Worm (Caenorhabditis elegans): Measurements from ENCODE around the gene F07B10.7.

F07B10.7 gene

ce11 chrV:11254980-11255379 lies 5.5 kb downstream of the F07B10.7 start, which contains the start of gene srsx-31:
Gene srsx-31, minus strand, starts transcription at chrV:11255080.
- TF ChIP-seq lir-1 (GFP tag; conservative IDR thresholded peaks at IDR 0.05): no peak
- no peak for TF ChIP-seq hsf-1 (GFP tag; IDR thresholded peaks at IDR 0.05)
- no peak for TF ChIP-seq snpc-3.4 (tag; optimal IDR thresholded peaks at IDR 0.05)
- TF ChIP-seq T07F8.4 (tag; optimal IDR thresholded peaks at IDR 0.05): no peak
- no peak for TF ChIP-seq hmg-1.2 (GFP tag; IDR thresholded peaks at IDR 0.05)
- TF ChIP-seq ztf-28 (GFP tag; IDR thresholded peaks at IDR 0.05): no peak
- TF ChIP-seq xnd-1 (tag; optimal IDR thresholded peaks at IDR 0.05): no peak
- TF ChIP-seq F39B2.1 (GFP tag; IDR thresholded peaks at IDR 0.05): no peak
- TF ChIP-seq nhr-179 (tag; optimal IDR thresholded peaks at IDR 0.05): no peak
- no peak for TF ChIP-seq ceh-91 (GFP tag; IDR thresholded peaks at IDR 0.05)
- TF ChIP-seq F55B11.4 (tag; optimal IDR thresholded peaks at IDR 0.05; ENCODE audit: borderline replicate concordance, insufficient read depth): no peak
- no peak for TF ChIP-seq let-526 (GFP tag; IDR thresholded peaks at IDR 0.05)
- TF ChIP-seq lsl-1 (GFP tag; optimal IDR thresholded peaks at IDR 0.05): no peak
- no peak for TF ChIP-seq F49E8.2 (tag; optimal IDR thresholded peaks at IDR 0.05; ENCODE audit: insufficient read depth)
- no peak for TF ChIP-seq unc-130 (GFP tag; optimal IDR thresholded peaks at IDR 0.05)
- TF ChIP-seq Y53F4B.3 (GFP tag; IDR thresholded peaks at IDR 0.05): no peak

ce11 chrV:11252429-11252828 lies 8.1 kb downstream of the F07B10.7 start, which contains the start of gene srsx-33:
Gene srsx-33, minus strand, starts transcription at chrV:11252529.
- TF ChIP-seq F33H1.4 (GFP tag; IDR thresholded peaks at IDR 0.05) (no peak), unc-130 (GFP tag; optimal IDR thresholded peaks at IDR 0.05) (no peak), attf-5 (GFP tag; optimal IDR thresholded peaks at IDR 0.05) (no peak), F10E7.11 (tag; optimal IDR thresholded peaks at IDR 0.05) (no peak), egrh-3 (GFP tag; IDR thresholded peaks at IDR 0.05) (no peak), gei-17 (GFP tag; optimal IDR thresholded peaks at IDR 0.05) (no peak), lag-1 (GFP tag; IDR thresholded peaks at IDR 0.05) (no peak), B0261.1 (tag; optimal IDR thresholded peaks at IDR 0.05) (no peak), lsy-27 (tag; optimal IDR thresholded peaks at IDR 0.05; ENCODE audit: borderline replicate concordance, insufficient read depth) (no peak), Y56A3A.18 (GFP tag; IDR thresholded peaks at IDR 0.05) (no peak), ccch-3 (GFP tag; optimal IDR thresholded peaks at IDR 0.05) (no peak), fkh-3 (tag; optimal IDR thresholded peaks at IDR 0.05) (no peak), pbrm-1 (GFP tag; IDR thresholded peaks at IDR 0.05) (no peak), snpc-3.4 (tag; optimal IDR thresholded peaks at IDR 0.05) (no peak), nfya-1 (tag; optimal IDR thresholded peaks at IDR 0.05; ENCODE audit: borderline replicate concordance, insufficient read depth) (no peak), ceh-58 (GFP tag; IDR thresholded peaks at IDR 0.05) (no peak), nhr-27 (tag; optimal IDR thresholded peaks at IDR 0.05) (no peak), mes-4 (tag; optimal IDR thresholded peaks at IDR 0.05) (no peak), hmg-20 (GFP tag; IDR thresholded peaks at IDR 0.05) (no peak), nfya-2 (GFP tag; IDR thresholded peaks at IDR 0.05) (no peak)

- TF ChIP-seq ama-1 (optimal IDR thresholded peaks at IDR 0.05) (no peak), ama-1 (GFP tag; optimal IDR thresholded peaks at IDR 0.05) (no peak), let-526 (GFP tag; IDR thresholded peaks at IDR 0.05) (no peak), ets-4 (GFP tag; optimal IDR thresholded peaks at IDR 0.05) (no peak), repo-1 (tag; optimal IDR thresholded peaks at IDR 0.05) (no peak), attf-3 (GFP tag; conservative IDR thresholded peaks at IDR 0.05) (no peak), ccch-3 (GFP tag; optimal IDR thresholded peaks at IDR 0.05) (no peak), snpc-3.4 (tag; optimal IDR thresholded peaks at IDR 0.05) (no peak), mxl-1 (tag; optimal IDR thresholded peaks at IDR 0.05) (no peak), mel-28 (tag; optimal IDR thresholded peaks at IDR 0.05; ENCODE audit: borderline replicate concordance) (no peak), ceh-27 (GFP tag; optimal IDR thresholded peaks at IDR 0.05) (no peak), lin-40 (tag; optimal IDR thresholded peaks at IDR 0.05) (no peak), nhr-179 (tag; optimal IDR thresholded peaks at IDR 0.05) (no peak), C17E4.6 (GFP tag; IDR thresholded peaks at IDR 0.05) (no peak), egl-44 (GFP tag; IDR thresholded peaks at IDR 0.05) (no peak), hlh-12 (tag; optimal IDR thresholded peaks at IDR 0.05) (no peak), hmg-20 (GFP tag; IDR thresholded peaks at IDR 0.05) (no peak), ceh-40 (GFP tag; IDR thresholded peaks at IDR 0.05) (no peak)
Observed at ce11 chrV:11251798-11252197, 8.7 kb downstream of the F07B10.7 start.
